Worm (Caenorhabditis elegans) whole organism, mixed stage, embryonic: ENCODE data around the gene mrpl-35.

Experiments used
- ceh-43 ChIP-seq: fragments of 200-800 bp; sonication (Bioruptor generic); optimal IDR thresholded peaks from 2 replicates; lab custom pipeline; 2018; ENCODE audit warnings: mild to moderate bottlenecking, missing genetic modification characterization, moderate library complexity, missing compliant biosample characterization
- ces-1 ChIP-seq: fragments of 150-350 bp; optimal IDR thresholded peaks from 2 replicates; lab custom pipeline; 2014; ENCODE audit warnings: missing biosample characterization, missing genetic modification reagents, missing genetic modification characterization
- cnd-1 ChIP-seq: fragments of 200-800 bp; sonication (Bioruptor generic); optimal IDR thresholded peaks from 2 replicates; lab custom pipeline; 2018; ENCODE audit warnings: mild to moderate bottlenecking, missing genetic modification characterization, missing compliant biosample characterization
- elt-3 ChIP-seq: fragments of 150-350 bp; optimal IDR thresholded peaks from 2 replicates; lab custom pipeline; 2014; ENCODE audit warnings: missing biosample characterization, missing genetic modification characterization
- lin-13 ChIP-seq: fragments of 150-350 bp; optimal IDR thresholded peaks from 2 replicates; lab custom pipeline; 2014; ENCODE audit warnings: missing biosample characterization, missing genetic modification characterization
- mep-1 ChIP-seq: fragments of 150-350 bp; optimal IDR thresholded peaks from 2 replicates; lab custom pipeline; 2017; ENCODE audit warnings: missing biosample characterization, missing genetic modification reagents, missing genetic modification characterization, inconsistent platforms
- nhr-237 ChIP-seq: fragments of 150-350 bp; optimal IDR thresholded peaks from 2 replicates; lab custom pipeline; 2014; ENCODE audit warnings: missing biosample characterization, missing genetic modification characterization
- nhr-28 ChIP-seq: fragments of 150-350 bp; optimal IDR thresholded peaks from 2 replicates; lab custom pipeline; 2014; ENCODE audit warnings: missing biosample characterization, missing genetic modification characterization
- pha-4 ChIP-seq: fragments of 150-350 bp; optimal IDR thresholded peaks from 2 replicates; lab custom pipeline; 2018; ENCODE audit warnings: missing biosample characterization, missing genetic modification reagents, missing genetic modification characterization
- snpc-4 ChIP-seq: fragments of 150-350 bp; optimal IDR thresholded peaks from 2 replicates; lab custom pipeline; 2014; ENCODE audit warnings: missing biosample characterization, missing genetic modification characterization
- unc-120 ChIP-seq: sonication (generic microtip); optimal IDR thresholded peaks from 2 replicates; lab custom pipeline; 2017; ENCODE audit warnings: missing genetic modification characterization, missing compliant biosample characterization; ENCODE audit not compliant: poor library complexity, severe bottlenecking
- unc-39 ChIP-seq: fragments of 150-350 bp; optimal IDR thresholded peaks from 2 replicates; lab custom pipeline; 2014; ENCODE audit warnings: missing biosample characterization, missing genetic modification characterization
- unc-62 ChIP-seq: fragments of 150-350 bp; optimal IDR thresholded peaks from 2 replicates; lab custom pipeline; 2014; ENCODE audit warnings: missing biosample characterization, missing genetic modification reagents, missing genetic modification characterization
- ztf-11 ChIP-seq: fragments of 150-350 bp; optimal IDR thresholded peaks from 2 replicates; lab custom pipeline; 2014; ENCODE audit warnings: missing biosample characterization, missing genetic modification characterization

DNA sequence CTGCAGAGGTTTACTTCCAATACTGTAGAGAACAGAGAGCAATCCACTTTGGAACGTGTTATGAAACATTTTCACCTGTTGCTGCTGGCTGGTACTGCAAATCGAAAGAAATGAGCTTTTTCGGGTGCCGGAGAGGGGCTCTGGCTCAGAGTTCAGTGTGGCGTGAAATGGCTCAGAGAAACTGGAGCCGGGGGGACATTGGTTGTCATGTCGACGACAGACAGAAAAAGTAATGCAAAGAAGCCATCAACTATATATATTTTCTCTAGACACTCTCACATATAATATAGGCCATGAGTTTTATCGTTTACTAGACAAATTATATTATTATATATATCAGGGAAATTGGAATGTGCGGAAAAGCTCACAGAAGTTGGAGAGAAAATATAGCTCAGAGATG, 27.4 kb downstream of the mrpl-35 start, which contains the start of gene cfap-20:
- TF ChIP-seq ces-1 (GFP tag; lab: Kevin White, UChicago) (no peak), pha-4 (tag; lab: Kevin White, UChicago) (no peak), mep-1 (tag; lab: Kevin White, UChicago) (no peak), snpc-4 (no peak), elt-3 (tag; lab: Kevin White, UChicago) (no peak), ztf-11 (no peak), nhr-237 (no peak), ceh-43 (GFP tag; lab: Kevin White, UChicago) (no peak), lin-13 (no peak), cnd-1 (no peak), nhr-28 (tag; lab: Kevin White, UChicago) (no peak), unc-62 (no peak), unc-39 (tag; lab: Kevin White, UChicago) (no peak), unc-120 (tag; lab: Kevin White, UChicago) (no peak)
